Worm (Caenorhabditis elegans): ENCODE data around the gene R144.3.
A peak's percentile ranks its signal among the peaks of the same experiment; 100 is the strongest.

R144.3 gene

DNA sequence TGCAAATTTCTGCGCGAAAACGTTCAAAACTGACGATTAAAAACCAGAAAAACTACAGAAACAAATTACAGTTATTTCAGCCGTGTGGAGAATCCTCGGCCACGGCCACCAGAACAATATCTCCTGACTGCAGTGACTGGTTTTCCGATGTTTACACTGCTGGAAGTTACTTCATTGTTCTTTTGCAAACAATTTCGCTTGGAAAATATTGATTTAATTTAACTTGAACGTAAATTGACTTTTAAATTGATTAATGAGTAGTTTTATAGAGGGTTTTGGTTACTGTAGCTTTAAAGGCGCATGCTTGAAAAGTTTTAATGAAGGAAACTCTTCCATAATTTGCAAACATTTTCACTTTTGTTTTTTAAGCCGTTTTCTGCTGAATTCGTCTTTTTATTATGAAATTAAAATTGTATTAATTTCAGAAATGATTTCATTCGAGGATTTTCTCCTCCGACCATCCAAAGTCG is 22.8 kb upstream of the R144.3 start, which contains the start of gene smcr-8:
smcr-8 (plus strand) TSS at position 420 of the 470 bp plus-strand sequence.
- TF ChIP-seq lin-15B (tag; optimal IDR thresholded peaks at IDR 0.05) (no peak), ceh-82 (tag; optimal IDR thresholded peaks at IDR 0.05) (no peak), skn-1 (tag; optimal IDR thresholded peaks at IDR 0.05) (no peak), efl-1 (optimal IDR thresholded peaks at IDR 0.05) (no peak), efl-1 (GFP tag; optimal IDR thresholded peaks at IDR 0.05 in 1 of 2) (peak; percentile 39 to 58), nhr-77 (tag; optimal IDR thresholded peaks at IDR 0.05) (no peak), sptf-1 (tag; optimal IDR thresholded peaks at IDR 0.05) (no peak), hlh-4 (tag; optimal IDR thresholded peaks at IDR 0.05) (no peak), alr-1 (tag; optimal IDR thresholded peaks at IDR 0.05; ENCODE audit: borderline replicate concordance) (no peak), lin-35 (GFP tag; optimal IDR thresholded peaks at IDR 0.05) (peak in 1 of 2 experiments; percentile 2), elt-2 (tag; optimal IDR thresholded peaks at IDR 0.05) (no peak), blmp-1 (tag; optimal IDR thresholded peaks at IDR 0.05) (no peak), pag-3 (tag; optimal IDR thresholded peaks at IDR 0.05; ENCODE audit: borderline replicate concordance, insufficient read depth) (no peak), fkh-10 (GFP tag; optimal IDR thresholded peaks at IDR 0.05) (no peak), lin-14 (GFP tag; optimal IDR thresholded peaks at IDR 0.05) (no peak), lir-3 (tag; optimal IDR thresholded peaks at IDR 0.05; ENCODE audit: poor library complexity) (no peak), swsn-7 (tag; optimal IDR thresholded peaks at IDR 0.05) (no peak), nhr-84 (tag; optimal IDR thresholded peaks at IDR 0.05) (no peak), C34B4.2 (tag; optimal IDR thresholded peaks at IDR 0.05) (no peak), ztf-4 (tag; optimal IDR thresholded peaks at IDR 0.05) (no peak), vab-15 (tag; optimal IDR thresholded peaks at IDR 0.05) (no peak), fkh-4 (tag; optimal IDR thresholded peaks at IDR 0.05; ENCODE audit: borderline replicate concordance) (no peak), pqm-1 (tag; optimal IDR thresholded peaks at IDR 0.05) (no peak), lsy-2 (tag; optimal IDR thresholded peaks at IDR 0.05) (peak in 1 of 2 experiments; percentile 28), ets-5 (GFP tag; IDR thresholded peaks at IDR 0.05) (no peak), rnt-1 (tag; optimal IDR thresholded peaks at IDR 0.05) (peak; percentile 27), nhr-19 (GFP tag; conservative IDR thresholded peaks at IDR 0.05) (no peak), hpl-2 (GFP tag; optimal IDR thresholded peaks at IDR 0.05) (no peak), dpl-1 (GFP tag; optimal IDR thresholded peaks at IDR 0.05) (peak in 1 of 3 experiments; percentile 14), efl-3 (GFP tag; optimal IDR thresholded peaks at IDR 0.05) (no peak), lin-39 (tag; optimal IDR thresholded peaks at IDR 0.05) (no peak), snu-23 (GFP tag; optimal IDR thresholded peaks at IDR 0.05) (no peak), mef-2 (tag; optimal IDR thresholded peaks at IDR 0.05) (no peak), ceh-90 (tag; optimal IDR thresholded peaks at IDR 0.05) (peak; percentile 23), aha-1 (tag; optimal IDR thresholded peaks at IDR 0.05) (no peak), nhr-12 (tag; optimal IDR thresholded peaks at IDR 0.05) (no peak), unc-98 (GFP tag; IDR thresholded peaks at IDR 0.05) (no peak), lin-13 (GFP tag; optimal IDR thresholded peaks at IDR 0.05) (no peak), fkh-8 (tag; optimal IDR thresholded peaks at IDR 0.05) (no peak), mab-9 (GFP tag; IDR thresholded peaks at IDR 0.05) (no peak), mep-1 (tag; optimal IDR thresholded peaks at IDR 0.05) (no peak), unc-62 (GFP tag; optimal IDR thresholded peaks at IDR 0.05) (no peak), ceh-8 (GFP tag; optimal IDR thresholded peaks at IDR 0.05) (no peak)

DNA sequence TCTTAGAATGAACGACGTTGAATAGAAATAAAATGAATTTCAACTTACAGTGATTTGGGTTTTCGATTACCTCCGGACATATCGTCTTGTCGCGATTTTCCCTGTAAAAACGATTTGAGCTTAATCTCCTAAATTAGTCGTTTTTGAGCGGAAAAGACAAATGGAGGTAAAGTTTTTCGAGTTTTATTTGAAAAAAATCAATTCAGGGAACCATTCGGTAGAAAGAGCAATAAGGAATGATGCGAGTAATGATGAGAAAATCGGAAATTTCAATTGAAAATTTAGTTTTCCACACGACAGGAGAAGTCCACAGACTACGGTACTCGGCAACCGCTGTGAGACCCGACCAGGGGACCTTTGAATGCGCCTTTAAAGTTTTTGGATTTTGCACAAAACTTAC is 19.6 kb upstream of the R144.3 start, which contains the start of gene R144.10:
R144.10 (minus strand) TSS at position 101 of the 400 bp plus-strand sequence.
- no peak for TF ChIP-seq snpc-4 (tag; optimal IDR thresholded peaks at IDR 0.05)
- TF ChIP-seq egl-27 (tag; optimal IDR thresholded peaks at IDR 0.05), result no peak
- no peak for TF ChIP-seq lin-14 (GFP tag; optimal IDR thresholded peaks at IDR 0.05)
